Worm (Caenorhabditis elegans) whole organism, L3 larva: ENCODE measurements around the gene dhrr-1.

Experiments
- ceh-82 ChIP-seq: fragments of 150-350 bp; optimal IDR thresholded peaks from 2 replicates; lab custom pipeline; 2014; ENCODE audit warnings: missing biosample characterization, missing genetic modification characterization
- elt-1 ChIP-seq: fragments of 150-350 bp; optimal IDR thresholded peaks from 2 replicates; lab custom pipeline; 2014; ENCODE audit warnings: missing biosample characterization, missing genetic modification characterization
- elt-2 ChIP-seq: sonication (generic microtip); optimal IDR thresholded peaks from 2 replicates; lab custom pipeline; 2016; ENCODE audit warnings: missing genetic modification reagents, mild to moderate bottlenecking, missing genetic modification characterization, missing compliant biosample characterization
- fkh-10 ChIP-seq: sonication (generic microtip); optimal IDR thresholded peaks from 2 replicates; lab custom pipeline; 2017; ENCODE audit warnings: missing biosample characterization, missing genetic modification reagents, missing genetic modification characterization
- fos-1 ChIP-seq: fragments of 150-350 bp; optimal IDR thresholded peaks from 2 replicates; lab custom pipeline; 2014; ENCODE audit warnings: missing biosample characterization, missing genetic modification characterization
- jun-1 ChIP-seq: fragments of 150-350 bp; optimal IDR thresholded peaks from 2 replicates; lab custom pipeline; 2014; ENCODE audit warnings: missing biosample characterization, missing genetic modification reagents, missing genetic modification characterization
- nhr-11 ChIP-seq: fragments of 150-350 bp; optimal IDR thresholded peaks from 2 replicates; lab custom pipeline; 2014; ENCODE audit warnings: missing biosample characterization, missing genetic modification characterization
- nhr-237 ChIP-seq: fragments of 150-350 bp; optimal IDR thresholded peaks from 2 replicates; lab custom pipeline; 2014; ENCODE audit warnings: missing biosample characterization, missing genetic modification characterization
- nhr-77 ChIP-seq: fragments of 150-350 bp; optimal IDR thresholded peaks from 2 replicates; lab custom pipeline; 2014; ENCODE audit warnings: missing biosample characterization, missing genetic modification characterization
- skn-1 ChIP-seq: fragments of 150-350 bp; optimal IDR thresholded peaks from 2 replicates; lab custom pipeline; 2014; ENCODE audit warnings: missing biosample characterization, missing genetic modification characterization
- snpc-4 ChIP-seq: fragments of 150-350 bp; optimal IDR thresholded peaks from 2 replicates; lab custom pipeline; 2014; ENCODE audit warnings: missing biosample characterization, missing genetic modification characterization
- unc-39 ChIP-seq: sonication (generic microtip); optimal IDR thresholded peaks from 4 replicates; lab custom pipeline; 2017; ENCODE audit warnings: missing biosample characterization, missing genetic modification characterization
- unc-62 ChIP-seq: fragments of 150-350 bp; sonication (generic microtip); optimal IDR thresholded peaks from 4 replicates; lab custom pipeline; 2014; ENCODE audit warnings: missing biosample characterization, missing genetic modification reagents, missing genetic modification characterization
- zag-1 ChIP-seq: fragments of 150-350 bp; optimal IDR thresholded peaks from 2 replicates; lab custom pipeline; 2014; ENCODE audit warnings: missing biosample characterization, missing genetic modification characterization

DNA sequence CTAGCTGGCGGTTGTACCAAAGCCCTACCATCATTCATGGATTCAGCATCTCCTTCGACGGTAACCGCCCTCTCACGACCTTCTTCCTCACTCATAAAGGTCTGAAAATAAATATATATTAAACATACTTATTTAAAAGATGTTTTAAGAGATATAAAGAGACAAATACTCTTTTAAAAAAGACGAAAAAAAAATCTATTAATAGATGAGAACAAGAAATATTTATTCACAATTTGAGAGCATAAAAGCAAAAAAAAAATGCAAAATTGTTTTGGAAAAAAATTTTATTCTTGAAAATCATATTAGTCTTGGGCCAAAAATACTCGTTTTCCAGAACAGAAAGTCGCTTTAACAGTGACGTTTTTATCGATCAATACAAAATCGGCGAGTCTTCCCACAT, 52.2 kb downstream of the dhrr-1 start, which contains the start of gene skat-1:
- TF ChIP-seq jun-1 (no peak), snpc-4 (no peak), skn-1 (tag; lab: Kevin White, UChicago) (no peak), nhr-77 (no peak), elt-2 (tag; lab: Kevin White, UChicago) (no peak), nhr-11 (no peak), zag-1 (no peak), nhr-237 (tag; lab: Kevin White, UChicago) (no peak), fos-1 (tag; lab: Kevin White, UChicago) (no peak), elt-1 (no peak), ceh-82 (tag; lab: Kevin White, UChicago) (no peak), fkh-10 (GFP tag; lab: Kevin White, UChicago) (no peak), unc-39 (tag; lab: Kevin White, UChicago) (no peak), unc-62 (no peak)
